Worm (Caenorhabditis elegans) whole organism, young adult: Measurements from ENCODE around the gene C29F9.2.
A peak's percentile ranks its signal among the peaks of the same experiment; 100 is the strongest.

ENCODE experiments used
- C06A6.2 ChIP-seq: fragments of 200-800 bp; sonication (Bioruptor generic); conservative IDR thresholded peaks from 2 replicates; pipeline ENCODE4 v1.3.6; 2022; ENCODE audit warnings: missing genetic modification characterization, missing compliant biosample characterization
- D2030.7 ChIP-seq: fragments of 200-800 bp; sonication (Bioruptor generic); IDR thresholded peaks from 2 replicates; pipeline ENCODE4 v1.3.6; 2022; ENCODE audit warnings: missing genetic modification reagents, missing genetic modification characterization, missing compliant biosample characterization
- F23B12.7 ChIP-seq: sonication (generic microtip); optimal IDR thresholded peaks from 2 replicates; lab custom pipeline; 2017; ENCODE audit warnings: missing genetic modification characterization, mild to moderate bottlenecking, missing compliant biosample characterization, antibody characterized with exemption, moderate library complexity; ENCODE audit not compliant: insufficient read depth
- K12H6.12 ChIP-seq: fragments of 200-800 bp; sonication (Bioruptor generic); optimal IDR thresholded peaks from 2 replicates; lab custom pipeline; 2018; ENCODE audit warnings: mild to moderate bottlenecking, missing genetic modification characterization, missing compliant biosample characterization
- Y53G8AR.9 ChIP-seq: fragments of 200-800 bp; sonication (Bioruptor generic); conservative IDR thresholded peaks from 2 replicates; pipeline ENCODE4 v1.3.6; 2022; ENCODE audit warnings: missing genetic modification reagents, missing genetic modification characterization, missing compliant biosample characterization
- Y56A3A.18 ChIP-seq: fragments of 200-800 bp; sonication (Bioruptor generic); IDR thresholded peaks from 2 replicates; pipeline ENCODE4 v1.3.6; 2022; ENCODE audit warnings: missing genetic modification reagents, missing genetic modification characterization, missing compliant biosample characterization
- akir-1 ChIP-seq: fragments of 200-800 bp; sonication (Bioruptor generic); optimal IDR thresholded peaks from 2 replicates; lab custom pipeline; 2018; ENCODE audit warnings: mild to moderate bottlenecking, missing genetic modification characterization, moderate library complexity, missing compliant biosample characterization
- athp-1 ChIP-seq: sonication (generic microtip); optimal IDR thresholded peaks from 2 replicates; lab custom pipeline; 2017; ENCODE audit warnings: mild to moderate bottlenecking, missing genetic modification characterization, missing compliant biosample characterization
- bed-1 ChIP-seq: fragments of 200-800 bp; sonication (Bioruptor generic); IDR thresholded peaks from 2 replicates; pipeline ENCODE4 v1.3.6; 2022; ENCODE audit warnings: missing genetic modification reagents, missing genetic modification characterization, missing compliant biosample characterization
- ccch-3 ChIP-seq: fragments of 200-800 bp; sonication (Bioruptor generic); optimal IDR thresholded peaks from 2 replicates; lab custom pipeline; 2018; ENCODE audit warnings: mild to moderate bottlenecking, missing genetic modification characterization, missing compliant biosample characterization
- cebp-1 ChIP-seq, 2 experiments: fragments of 200-800 bp in 1 of 2; sonication (Bioruptor generic) in 1 of 2; sonication (generic microtip) in 1 of 2; IDR thresholded peaks in 1 of 2; optimal IDR thresholded peaks in 1 of 2; 2 replicates each; pipeline versions ENCODE4 v1.3.6 to Lab custom; 2017 to 2022; ENCODE audit warnings: missing compliant biosample characterization in 2 of 2, missing genetic modification characterization in 2 of 2, mild to moderate bottlenecking in 1 of 2, missing genetic modification reagents in 1 of 2, moderate library complexity in 1 of 2
- cebp-2 ChIP-seq: fragments of 200-800 bp; sonication (Bioruptor generic); IDR thresholded peaks from 2 replicates; pipeline ENCODE4 v1.3.6; 2022; ENCODE audit warnings: missing genetic modification characterization, missing compliant biosample characterization
- ceh-40 ChIP-seq: fragments of 200-800 bp; sonication (Bioruptor generic); IDR thresholded peaks from 2 replicates; pipeline ENCODE4 v1.3.6; 2022; ENCODE audit warnings: missing genetic modification characterization, missing compliant biosample characterization
- ceh-58 ChIP-seq: fragments of 200-800 bp; sonication (Bioruptor generic); IDR thresholded peaks from 2 replicates; pipeline ENCODE4 v1.3.6; 2022; ENCODE audit warnings: missing genetic modification characterization, missing compliant biosample characterization
- dox-1 ChIP-seq: fragments of 200-800 bp; sonication (Bioruptor generic); IDR thresholded peaks from 2 replicates; pipeline ENCODE4 v1.3.6; 2022; ENCODE audit warnings: missing genetic modification reagents, missing genetic modification characterization, missing compliant biosample characterization
- efl-1 ChIP-seq: fragments of 150-350 bp; optimal IDR thresholded peaks from 2 replicates; lab custom pipeline; 2014; ENCODE audit warnings: missing biosample characterization, missing genetic modification reagents, missing genetic modification characterization
- hmg-1.2 ChIP-seq: fragments of 200-800 bp; sonication (Bioruptor generic); IDR thresholded peaks from 2 replicates; pipeline ENCODE4 v1.3.6; 2022; ENCODE audit warnings: missing genetic modification reagents, missing genetic modification characterization, missing compliant biosample characterization
- hrde-1 ChIP-seq: sonication (generic microtip); optimal IDR thresholded peaks from 2 replicates; lab custom pipeline; 2016; ENCODE audit warnings: missing genetic modification characterization, mild to moderate bottlenecking, missing compliant biosample characterization, moderate library complexity, missing genotype, missing genetic modification reagents, borderline replicate concordance
- hsf-1 ChIP-seq: fragments of 200-800 bp; sonication (Bioruptor generic); IDR thresholded peaks from 2 replicates; pipeline ENCODE4 v1.3.6; 2022; ENCODE audit warnings: missing genetic modification reagents, missing genetic modification characterization, missing compliant biosample characterization
- lsl-1 ChIP-seq: fragments of 200-800 bp; sonication (Bioruptor generic); optimal IDR thresholded peaks from 2 replicates; lab custom pipeline; 2018; ENCODE audit warnings: mild to moderate bottlenecking, missing genetic modification characterization, moderate library complexity, missing compliant biosample characterization
- madf-3 ChIP-seq: fragments of 200-800 bp; sonication (Bioruptor generic); IDR thresholded peaks from 2 replicates; pipeline ENCODE4 v1.3.6; 2022; ENCODE audit warnings: missing genetic modification reagents, missing genetic modification characterization, missing compliant biosample characterization
- mxl-1 ChIP-seq: sonication (generic microtip); optimal IDR thresholded peaks from 2 replicates; lab custom pipeline; 2016; ENCODE audit warnings: missing genetic modification characterization, missing compliant biosample characterization
- nfyb-1 ChIP-seq: fragments of 200-800 bp; sonication (Bioruptor generic); IDR thresholded peaks from 2 replicates; pipeline ENCODE4 v1.3.6; 2022; ENCODE audit warnings: missing genetic modification reagents, missing genetic modification characterization, missing compliant biosample characterization
- rpc-1 ChIP-seq, 2 experiments: fragments of 150-350 bp in 1 of 2; sonication (generic microtip) in 1 of 2; optimal IDR thresholded peaks; 2 replicates each; lab custom pipeline; 2014 to 2018; ENCODE audit warnings: missing biosample characterization in 1 of 2, missing genetic modification characterization in 1 of 2, missing genetic modification reagents in 1 of 2, missing genotype in 1 of 2
- sea-2 ChIP-seq: fragments of 200-800 bp; sonication (Bioruptor generic); IDR thresholded peaks from 2 replicates; pipeline ENCODE4 v1.3.6; 2022; ENCODE audit warnings: missing genetic modification characterization, missing compliant biosample characterization
- snpc-1.3 ChIP-seq: sonication (generic microtip); optimal IDR thresholded peaks from 2 replicates; lab custom pipeline; 2017; ENCODE audit warnings: missing genetic modification characterization, mild to moderate bottlenecking, missing compliant biosample characterization, antibody characterized with exemption, moderate library complexity, missing genotype, missing genetic modification reagents; ENCODE audit not compliant: insufficient read depth
- snpc-4 ChIP-seq, 5 experiments: fragments of 150-350 bp in 1 of 5; sonication (generic microtip) in 4 of 5; optimal IDR thresholded peaks; 2 replicates each; lab custom pipeline; 2014 to 2018; ENCODE audit warnings: missing genetic modification characterization in 5 of 5, missing biosample characterization in 3 of 5, antibody characterized with exemption in 2 of 5, mild to moderate bottlenecking in 2 of 5, missing compliant biosample characterization in 2 of 5, missing genotype in 2 of 5, moderate library complexity in 2 of 5, missing genetic modification reagents in 1 of 5
- somi-1 ChIP-seq: fragments of 200-800 bp; sonication (Bioruptor generic); optimal IDR thresholded peaks from 2 replicates; lab custom pipeline; 2018; ENCODE audit warnings: mild to moderate bottlenecking, missing genetic modification characterization, missing compliant biosample characterization
- sptf-2 ChIP-seq: fragments of 200-800 bp; sonication (Bioruptor generic); optimal IDR thresholded peaks from 2 replicates; lab custom pipeline; 2018; ENCODE audit warnings: mild to moderate bottlenecking, missing genetic modification characterization, missing compliant biosample characterization
- tlf-1 ChIP-seq: fragments of 200-800 bp; sonication (Bioruptor generic); optimal IDR thresholded peaks from 2 replicates; lab custom pipeline; 2018; ENCODE audit warnings: mild to moderate bottlenecking, missing genetic modification characterization, missing compliant biosample characterization
- xnd-1 ChIP-seq: sonication (generic microtip); optimal IDR thresholded peaks from 2 replicates; lab custom pipeline; 2016; ENCODE audit warnings: missing genotype, missing genetic modification reagents, missing genetic modification characterization, missing compliant biosample characterization
- zim-3 ChIP-seq: sonication (generic microtip); optimal IDR thresholded peaks from 2 replicates; lab custom pipeline; 2017; ENCODE audit warnings: mild to moderate bottlenecking, missing genetic modification characterization, moderate library complexity, missing compliant biosample characterization
- ztf-26 ChIP-seq: sonication (generic microtip); optimal IDR thresholded peaks from 2 replicates; lab custom pipeline; 2017; ENCODE audit warnings: missing genetic modification characterization, missing compliant biosample characterization
- ztf-6 ChIP-seq: fragments of 200-800 bp; sonication (Bioruptor generic); IDR thresholded peaks from 2 replicates; pipeline ENCODE4 v1.3.6; 2022; ENCODE audit warnings: missing genetic modification reagents, missing genetic modification characterization, missing compliant biosample characterization

The C29F9.2 gene

ce11 chrIII:89155-89554, 41.6 kb upstream of the C29F9.2 start (continued):
- TF ChIP-seq xnd-1 (tag; lab: Kevin White, UChicago) (no peak), athp-1 (peak; percentile 73), ceh-40 (0 out of 2 replicates have a peak, but pooled peaks have one; percentile 41), snpc-4 (GFP tag; optimal IDR thresholded peaks at IDR 0.05; lab: Kevin White, UChicago) (peak; percentile 49), snpc-4 (tag; optimal IDR thresholded peaks at IDR 0.05; lab: Kevin White, UChicago) (peak in 3 of 4 experiments; percentile 49 to 67 (median 61)), sea-2 (GFP tag; lab: Robert Waterston, UW) (no peak), ceh-58 (GFP tag; lab: Robert Waterston, UW) (0 out of 2 replicates have a peak, but pooled peaks have one; percentile 39), cebp-2 (GFP tag; lab: Robert Waterston, UW) (peak; percentile 73; the same call in 1 of the 2 replicates), nfyb-1 (GFP tag; lab: Robert Waterston, UW) (peak; percentile 35; the same call in 1 of the 2 replicates), efl-1 (GFP tag; lab: Kevin White, UChicago) (peak; percentile 9), K12H6.12 (tag; lab: Kevin White, UChicago) (no peak), hsf-1 (GFP tag; lab: Robert Waterston, UW) (peak; percentile 49; the same call in 1 of the 2 replicates), ztf-6 (GFP tag; lab: Robert Waterston, UW) (no peak), zim-3 (tag; lab: Kevin White, UChicago) (peak; percentile 92), hrde-1 (tag; lab: Kevin White, UChicago) (peak; percentile 65), tlf-1 (GFP tag; lab: Kevin White, UChicago) (peak; percentile 63)
- TF ChIP-seq, all 124 proteins: peak for 73

ce11 chrIII:92247-92646, 38.5 kb upstream of the C29F9.2 start:
- TF ChIP-seq Y53G8AR.9, result no peak
- no peak for TF ChIP-seq K12H6.12 (tag; lab: Kevin White, UChicago)
- TF ChIP-seq athp-1, result no peak
- no peak for TF ChIP-seq rpc-1 (optimal IDR thresholded peaks at IDR 0.05; lab: Kevin White, UChicago)
- no peak for TF ChIP-seq rpc-1 (tag; optimal IDR thresholded peaks at IDR 0.05; lab: Kevin White, UChicago)
- TF ChIP-seq lsl-1 (GFP tag; lab: Kevin White, UChicago), result no peak
- no peak for TF ChIP-seq nfyb-1 (GFP tag; lab: Robert Waterston, UW)
- TF ChIP-seq F23B12.7, result no peak
- TF ChIP-seq hrde-1 (tag; lab: Kevin White, UChicago), result no peak
- TF ChIP-seq bed-1, result no peak
- no peak for TF ChIP-seq ztf-26 (tag; lab: Kevin White, UChicago)
- TF ChIP-seq somi-1 (GFP tag; lab: Kevin White, UChicago), result no peak

- TF ChIP-seq sptf-2 (no peak), mxl-1 (tag; lab: Kevin White, UChicago) (no peak), dox-1 (GFP tag; lab: Robert Waterston, UW) (no peak), snpc-1.3 (no peak), hmg-1.2 (GFP tag; lab: Robert Waterston, UW) (peak; percentile 88), C06A6.2 (GFP tag; lab: Robert Waterston, UW) (no peak), Y56A3A.18 (GFP tag; lab: Robert Waterston, UW) (no peak), cebp-1 (GFP tag; IDR thresholded peaks at IDR 0.05; lab: Robert Waterston, UW) (no peak), cebp-1 (tag; optimal IDR thresholded peaks at IDR 0.05; lab: Kevin White, UChicago) (peak; percentile 42), akir-1 (GFP tag; lab: Kevin White, UChicago) (no peak)
Observed at ce11 chrIII:94759-95330, 35.9 kb upstream of the C29F9.2 start, which contains the start of gene pat-4. pat-4 (minus strand) TSS chrIII:94809.

ce11 chrIII:96196-96595, 34.6 kb upstream of the C29F9.2 start:
- TF ChIP-seq D2030.7 (GFP tag; lab: Robert Waterston, UW) (no peak), ccch-3 (GFP tag; lab: Kevin White, UChicago) (no peak), hmg-1.2 (GFP tag; lab: Robert Waterston, UW) (peak; percentile 90), cebp-1 (GFP tag; IDR thresholded peaks at IDR 0.05; lab: Robert Waterston, UW) (no peak), cebp-1 (tag; optimal IDR thresholded peaks at IDR 0.05; lab: Kevin White, UChicago) (peak; percentile 0), madf-3 (no peak)
